Fruit fly (Drosophila melanogaster): ENCODE measurements around the gene CG3368.

DNA sequence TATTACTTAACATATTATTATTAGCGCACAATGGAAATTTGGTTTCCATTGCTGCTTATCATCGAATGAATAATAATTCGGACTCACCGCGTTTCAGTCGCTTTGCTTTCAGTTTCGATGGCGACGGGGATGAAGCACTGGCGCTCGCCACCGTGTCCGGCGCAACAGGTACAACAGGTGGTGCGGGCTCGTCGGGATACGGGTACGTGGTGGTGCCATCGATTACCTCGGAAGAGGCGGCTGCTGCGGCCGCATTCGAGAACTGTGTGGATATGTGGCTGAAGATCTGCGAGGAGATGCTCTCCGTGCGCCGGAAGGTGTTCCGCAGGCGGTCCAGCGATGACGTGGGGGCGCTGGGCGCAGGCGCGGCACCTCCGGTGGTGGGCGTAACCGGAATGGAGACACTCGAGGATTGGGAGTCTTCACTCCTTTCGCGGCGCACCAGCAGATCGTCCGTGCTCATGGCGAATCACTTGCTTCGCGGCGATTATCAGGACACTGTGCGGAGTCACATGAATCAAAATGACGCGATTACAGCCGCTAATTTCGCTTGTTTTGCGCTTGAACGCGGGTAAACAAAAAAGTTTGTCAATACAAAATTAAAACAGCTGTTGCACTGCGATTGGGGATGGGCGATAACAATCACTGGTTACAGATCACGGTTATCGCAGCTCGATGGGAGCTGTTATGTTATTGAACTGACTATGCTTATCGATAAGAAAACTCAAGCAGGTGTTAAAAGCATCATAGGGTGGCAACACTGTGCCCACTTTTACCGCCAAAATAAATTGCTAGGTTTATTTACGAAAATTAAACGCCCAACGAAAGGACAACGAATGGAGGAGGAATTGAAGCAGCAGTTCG lies 44.9 kb upstream of the CG3368 start, which contains the start of the genes CG31064 and PolA2:
- TF ChIP-seq h (optimal IDR thresholded peaks at IDR 0.05): no peak
- TF ChIP-seq psq (optimal IDR thresholded peaks at IDR 0.05): no peak
- no peak for TF ChIP-seq ttk (optimal IDR thresholded peaks at IDR 0.05)
- no peak for TF ChIP-seq insv (optimal IDR thresholded peaks at IDR 0.05)
- TF ChIP-seq Sin3A (optimal IDR thresholded peaks at IDR 0.05): no peak

Measured in Kc167 (cell line).